Worm (Caenorhabditis elegans) whole organism, midembryonic: ENCODE results near the gene srt-16.

ENCODE experiments used
- T22C8.4 ChIP-seq: fragments of 200-800 bp; sonication (Bioruptor generic); IDR thresholded peaks from 2 replicates; pipeline ENCODE4 v1.3.6; 2022; ENCODE audit warnings: missing genetic modification characterization, missing compliant biosample characterization
- cog-1 ChIP-seq: sonication (generic microtip); optimal IDR thresholded peaks from 2 replicates; lab custom pipeline; 2016; ENCODE audit warnings: missing genetic modification characterization, missing compliant biosample characterization
- flt-1 ChIP-seq: fragments of 200-800 bp; sonication (Bioruptor generic); IDR thresholded peaks from 2 replicates; pipeline ENCODE4 v1.3.6; 2022; ENCODE audit warnings: missing genetic modification characterization, missing compliant biosample characterization
- klf-2 ChIP-seq: fragments of 200-800 bp; sonication (Bioruptor generic); conservative IDR thresholded peaks from 2 replicates; pipeline ENCODE4 v1.3.6; 2022; ENCODE audit warnings: missing genetic modification reagents, missing genetic modification characterization, missing compliant biosample characterization
- med-1 ChIP-seq: sonication (generic microtip); optimal IDR thresholded peaks from 2 replicates; lab custom pipeline; 2017; ENCODE audit warnings: missing genetic modification characterization, mild to moderate bottlenecking, missing compliant biosample characterization, antibody characterized with exemption, missing genetic modification reagents; ENCODE audit not compliant: insufficient read depth
- ref-1 ChIP-seq: fragments of 200-800 bp; sonication (Bioruptor generic); conservative IDR thresholded peaks from 2 replicates; pipeline ENCODE4 v1.3.6; 2022; ENCODE audit warnings: missing genetic modification reagents, missing genetic modification characterization, missing compliant biosample characterization
- tab-1 ChIP-seq: fragments of 200-800 bp; sonication (Bioruptor generic); IDR thresholded peaks from 2 replicates; pipeline ENCODE4 v1.3.6; 2022; ENCODE audit warnings: missing genetic modification characterization, missing compliant biosample characterization
- ztf-23 ChIP-seq: fragments of 200-800 bp; sonication (Bioruptor generic); IDR thresholded peaks from 2 replicates; pipeline ENCODE4 v1.3.6; 2022; ENCODE audit warnings: missing genetic modification reagents, missing genetic modification characterization, missing compliant biosample characterization

- TF ChIP-seq klf-2 (GFP tag; lab: Robert Waterston, UW), result no peak
- TF ChIP-seq ref-1 (GFP tag; lab: Robert Waterston, UW), result no peak
- TF ChIP-seq tab-1 (GFP tag; lab: Robert Waterston, UW), result no peak
- no peak for TF ChIP-seq med-1 (GFP tag; lab: Kevin White, UChicago)
- no peak for TF ChIP-seq flt-1 (GFP tag; lab: Robert Waterston, UW)
- TF ChIP-seq ztf-23 (GFP tag; lab: Robert Waterston, UW), result no peak
- TF ChIP-seq T22C8.4, result no peak
- TF ChIP-seq cog-1 (tag; lab: Kevin White, UChicago), result no peak
Measured at ce11 chrV:3069101-3069500, 4.8 kb upstream of the srt-16 start, which contains the start of gene str-40.
